Worm (Caenorhabditis elegans): ENCODE data around the gene haly-1.

The haly-1 gene

DNA sequence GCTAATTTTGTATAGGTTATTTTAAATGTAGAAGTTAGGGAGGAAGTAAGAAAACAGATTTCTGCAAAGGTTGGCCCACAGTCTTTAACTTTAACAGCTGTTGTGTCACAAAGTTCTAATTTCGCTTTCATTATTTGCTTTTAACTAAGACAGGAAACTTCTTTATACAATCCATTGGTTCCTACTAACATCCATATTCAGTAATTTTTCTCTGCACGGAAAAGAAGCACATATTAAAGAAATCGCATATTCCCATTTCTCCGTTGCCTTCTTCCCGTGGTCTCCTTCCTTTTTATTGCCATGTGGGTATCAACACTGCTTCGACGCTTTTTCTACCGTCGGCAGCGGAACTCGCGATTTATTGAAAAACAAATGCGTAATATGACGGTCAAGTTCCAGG is 14.4 kb downstream of the haly-1 start, which contains the start of gene T21E8.6:
T21E8.6 (plus strand) TSS at position 301 of the 400 bp plus-strand sequence.
- TF ChIP-seq nhr-11 (tag; optimal IDR thresholded peaks at IDR 0.05) (no peak), ama-1 (optimal IDR thresholded peaks at IDR 0.05) (no peak), lin-15B (tag; optimal IDR thresholded peaks at IDR 0.05) (no peak), skn-1 (tag; optimal IDR thresholded peaks at IDR 0.05) (no peak), ceh-16 (tag; optimal IDR thresholded peaks at IDR 0.05) (no peak), aly-2 (tag; optimal IDR thresholded peaks at IDR 0.05) (no peak), ceh-82 (tag; optimal IDR thresholded peaks at IDR 0.05) (no peak), unc-39 (tag; optimal IDR thresholded peaks at IDR 0.05) (no peak), pha-4 (tag; optimal IDR thresholded peaks at IDR 0.05) (no peak), sea-2 (GFP tag; optimal IDR thresholded peaks at IDR 0.05) (no peak), mdl-1 (tag; optimal IDR thresholded peaks at IDR 0.05) (no peak), nhr-12 (tag; optimal IDR thresholded peaks at IDR 0.05) (no peak), eor-1 (tag; optimal IDR thresholded peaks at IDR 0.05) (no peak), egl-27 (tag; optimal IDR thresholded peaks at IDR 0.05) (no peak)

DNA sequence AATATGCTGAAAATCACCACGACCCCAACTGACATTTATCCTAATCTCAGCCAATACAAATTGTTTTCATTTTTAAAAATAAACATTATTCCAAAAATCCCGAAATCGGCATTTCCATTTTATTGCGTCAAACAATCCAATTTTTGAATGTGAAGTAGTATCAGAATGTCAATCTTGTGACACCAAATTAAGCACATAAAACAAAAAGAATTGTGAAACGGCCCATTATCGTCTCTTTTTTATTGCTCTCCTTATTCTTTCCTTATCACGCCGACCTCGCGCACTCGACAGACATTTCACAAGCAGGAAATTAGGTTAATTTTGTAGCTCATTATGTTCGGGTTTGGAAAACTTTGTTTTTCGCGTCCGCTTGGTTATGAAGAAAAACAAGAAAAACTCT is 15.9 kb downstream of the haly-1 start, which contains the start of gene T21E8.4:
T21E8.4 (plus strand) TSS at position 301 of the 400 bp plus-strand sequence.
- no peak for TF ChIP-seq nhr-23 (tag; optimal IDR thresholded peaks at IDR 0.05)
- no peak for TF ChIP-seq elt-1 (tag; optimal IDR thresholded peaks at IDR 0.05)
- no peak for TF ChIP-seq aly-2 (tag; optimal IDR thresholded peaks at IDR 0.05)
- TF ChIP-seq skn-1 (tag; optimal IDR thresholded peaks at IDR 0.05): no peak
- no peak for TF ChIP-seq nhr-76 (tag; optimal IDR thresholded peaks at IDR 0.05)
- no peak for TF ChIP-seq nhr-67 (tag; optimal IDR thresholded peaks at IDR 0.05)
- TF ChIP-seq nfya-1 (tag; optimal IDR thresholded peaks at IDR 0.05; ENCODE audit: insufficient read depth): no peak
- no peak for TF ChIP-seq fkh-10 (GFP tag; optimal IDR thresholded peaks at IDR 0.05)
- TF ChIP-seq ama-1 (optimal IDR thresholded peaks at IDR 0.05): no peak
- TF ChIP-seq nhr-11 (tag; optimal IDR thresholded peaks at IDR 0.05): no peak
- TF ChIP-seq jun-1 (tag; optimal IDR thresholded peaks at IDR 0.05): no peak
- TF ChIP-seq elt-2 (tag; optimal IDR thresholded peaks at IDR 0.05): no peak
- TF ChIP-seq fkh-2 (tag; optimal IDR thresholded peaks at IDR 0.05): no peak
- TF ChIP-seq zag-1 (tag; optimal IDR thresholded peaks at IDR 0.05): no peak
- no peak for TF ChIP-seq ZK546.5 (tag; optimal IDR thresholded peaks at IDR 0.05)
- no peak for TF ChIP-seq sea-2 (GFP tag; optimal IDR thresholded peaks at IDR 0.05)
- no peak for TF ChIP-seq nhr-77 (tag; optimal IDR thresholded peaks at IDR 0.05)
- TF ChIP-seq ztf-4 (tag; optimal IDR thresholded peaks at IDR 0.05): no peak
- TF ChIP-seq pqm-1 (tag; optimal IDR thresholded peaks at IDR 0.05): no peak
- TF ChIP-seq mdl-1 (tag; optimal IDR thresholded peaks at IDR 0.05): no peak

DNA sequence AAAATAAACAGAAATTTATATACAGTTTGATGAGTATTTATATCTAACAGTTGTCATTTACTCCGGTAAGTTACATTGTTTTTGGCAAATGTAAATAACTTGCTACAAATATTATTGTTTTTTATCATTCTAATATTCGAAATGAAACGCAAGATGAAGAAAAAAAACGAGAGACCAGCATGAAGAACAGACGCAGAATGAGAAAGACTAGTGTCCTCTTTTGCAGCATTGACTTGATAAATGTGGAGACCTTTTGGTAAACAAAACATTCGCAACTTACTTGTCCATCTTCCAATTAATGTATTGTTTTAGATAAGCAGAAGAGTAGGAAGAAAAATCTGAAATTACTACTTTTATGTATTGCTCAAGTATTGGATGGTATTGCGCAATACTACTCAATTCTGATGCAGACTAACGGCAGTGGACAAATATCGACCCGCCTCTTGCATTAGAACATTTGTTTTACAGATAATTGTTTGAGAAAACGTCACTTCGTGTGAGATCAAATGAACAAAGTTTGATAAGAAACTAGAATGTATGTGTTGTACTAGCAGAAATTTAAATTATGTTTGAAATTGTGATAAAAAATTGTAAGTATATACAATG is 19.2 kb downstream of the haly-1 start, which contains the start of gene pgp-6:
pgp-6 (minus strand) TSS at position 288 of the 606 bp plus-strand sequence.
- TF ChIP-seq nhr-43 (tag; optimal IDR thresholded peaks at IDR 0.05; ENCODE audit: poor library complexity, severe bottlenecking) (no peak), tbx-2 (tag; optimal IDR thresholded peaks at IDR 0.05) (no peak), fos-1 (tag; optimal IDR thresholded peaks at IDR 0.05) (no peak), elt-2 (tag; optimal IDR thresholded peaks at IDR 0.05) (peak; percentile 67), fkh-10 (GFP tag; optimal IDR thresholded peaks at IDR 0.05) (no peak)

DNA sequence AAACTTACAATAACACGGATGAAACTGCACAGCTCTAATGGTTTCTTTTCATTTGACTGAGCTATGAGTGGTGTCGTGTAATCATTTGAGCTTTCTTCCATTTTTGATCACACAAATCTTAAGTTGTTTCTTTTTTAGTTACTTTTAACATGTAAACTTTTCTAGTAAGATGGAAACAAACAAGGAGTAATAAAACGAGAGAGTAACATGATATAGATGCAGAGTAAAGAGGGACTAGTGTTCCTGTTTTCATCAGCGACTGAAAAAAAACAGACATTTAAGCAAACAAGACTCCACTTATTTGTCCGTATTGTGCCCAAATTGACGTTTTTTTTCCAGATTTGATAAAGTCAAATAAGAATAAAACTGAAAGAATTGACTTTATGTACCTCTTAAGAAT is 26.3 kb downstream of the haly-1 start, which contains the start of gene pgp-7:
pgp-7 (minus strand) TSS at position 101 of the 400 bp plus-strand sequence.
- no peak for TF ChIP-seq ztf-4 (tag; optimal IDR thresholded peaks at IDR 0.05)
- TF ChIP-seq eor-1 (tag; optimal IDR thresholded peaks at IDR 0.05): no peak
- TF ChIP-seq unc-62 (GFP tag; optimal IDR thresholded peaks at IDR 0.05): no peak
- no peak for TF ChIP-seq nhr-43 (tag; optimal IDR thresholded peaks at IDR 0.05; ENCODE audit: poor library complexity, severe bottlenecking)
- no peak for TF ChIP-seq nhr-77 (tag; optimal IDR thresholded peaks at IDR 0.05)
- TF ChIP-seq mml-1 (tag; optimal IDR thresholded peaks at IDR 0.05): no peak
- TF ChIP-seq ama-1 (optimal IDR thresholded peaks at IDR 0.05): no peak
- TF ChIP-seq fos-1 (tag; optimal IDR thresholded peaks at IDR 0.05): no peak
- TF ChIP-seq nhr-28 (tag; optimal IDR thresholded peaks at IDR 0.05): no peak
- TF ChIP-seq lin-39 (tag; optimal IDR thresholded peaks at IDR 0.05): no peak
- TF ChIP-seq ceh-82 (tag; optimal IDR thresholded peaks at IDR 0.05): no peak
- TF ChIP-seq pha-4 (tag; optimal IDR thresholded peaks at IDR 0.05): no peak
- no peak for TF ChIP-seq zag-1 (tag; optimal IDR thresholded peaks at IDR 0.05)
- TF ChIP-seq ceh-16 (tag; optimal IDR thresholded peaks at IDR 0.05): no peak

All from whole organism, L3 larva.